Worm (Caenorhabditis elegans): ENCODE data around the gene nadk-1.

DNA sequence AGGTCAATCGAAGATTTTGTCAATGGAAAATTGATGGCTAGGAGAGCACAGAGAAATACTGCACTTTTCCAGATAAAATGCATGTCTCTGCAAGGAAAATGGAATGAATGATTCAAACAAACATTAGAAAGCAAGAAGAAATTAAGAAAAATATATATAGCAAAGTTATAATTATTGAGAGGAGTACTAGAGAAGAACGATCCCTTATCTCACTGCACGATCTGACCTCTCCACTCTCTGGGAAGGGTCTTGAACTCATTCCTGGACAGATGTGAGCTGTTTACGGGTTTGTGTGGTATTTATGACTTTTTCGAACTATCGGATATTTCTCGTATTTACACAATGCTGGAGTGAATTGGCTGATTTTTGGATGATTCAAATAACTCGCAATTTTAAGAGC, 26.6 kb upstream of the nadk-1 start, which contains the start of gene Y77E11A.23:
- no peak for TF ChIP-seq nhr-12 (tag; optimal IDR thresholded peaks at IDR 0.05)
- TF ChIP-seq lin-13 (tag; optimal IDR thresholded peaks at IDR 0.05): no peak
- TF ChIP-seq mab-5 (tag; optimal IDR thresholded peaks at IDR 0.05): no peak
- TF ChIP-seq mep-1 (tag; optimal IDR thresholded peaks at IDR 0.05): no peak
- no peak for TF ChIP-seq unc-62 (GFP tag; optimal IDR thresholded peaks at IDR 0.05)
- no peak for TF ChIP-seq ceh-39 (tag; optimal IDR thresholded peaks at IDR 0.05)
